Worm (Caenorhabditis elegans) whole organism, L4 larva: ENCODE measurements around the gene T05A8.11.

Source experiments
- aly-2 ChIP-seq: sonication (generic microtip); optimal IDR thresholded peaks from 2 replicates; lab custom pipeline; 2018; ENCODE audit warnings: missing biosample characterization, missing genetic modification characterization
- lin-13 ChIP-seq: fragments of 150-350 bp; optimal IDR thresholded peaks from 2 replicates; lab custom pipeline; 2014; ENCODE audit warnings: missing biosample characterization, missing genetic modification reagents, missing genetic modification characterization
- nhr-25 ChIP-seq: sonication (generic microtip); optimal IDR thresholded peaks from 2 replicates; lab custom pipeline; 2017; ENCODE audit warnings: missing genetic modification characterization, mild to moderate bottlenecking, missing compliant biosample characterization, antibody characterized with exemption, moderate library complexity, borderline replicate concordance; ENCODE audit not compliant: insufficient read depth
- nhr-28 ChIP-seq: fragments of 150-350 bp; optimal IDR thresholded peaks from 2 replicates; lab custom pipeline; 2014; ENCODE audit warnings: missing biosample characterization, missing genetic modification characterization
- nhr-77 ChIP-seq: fragments of 150-350 bp; optimal IDR thresholded peaks from 2 replicates; lab custom pipeline; 2014; ENCODE audit warnings: missing biosample characterization, missing genetic modification characterization
- rbr-2 ChIP-seq: sonication (generic microtip); optimal IDR thresholded peaks from 2 replicates; lab custom pipeline; 2016; ENCODE audit warnings: missing genotype, missing genetic modification characterization, missing compliant biosample characterization
- spr-3 ChIP-seq: fragments of 200-800 bp; sonication (Bioruptor generic); optimal IDR thresholded peaks from 2 replicates; lab custom pipeline; 2018; ENCODE audit warnings: mild to moderate bottlenecking, missing genetic modification characterization, missing compliant biosample characterization
- unc-62 ChIP-seq, 3 experiments: fragments of 150-350 bp in 1 of 3; sonication (generic microtip); optimal IDR thresholded peaks in 2 of 3; peaks in 1 of 3; 1 replicate in 1 of 3; 2 replicates in 2 of 3; lab custom pipeline; 2014 to 2017; ENCODE audit warnings: missing biosample characterization in 3 of 3, missing genetic modification characterization in 3 of 3, missing genetic modification reagents in 3 of 3, missing genotype in 1 of 3

ce11 chrII:2757954-2758353 is 32.5 kb upstream of the T05A8.11 start, which contains the start of gene F29A7.8:
- TF ChIP-seq nhr-77 (tag; lab: Kevin White, UChicago) (no peak), spr-3 (GFP tag; lab: Kevin White, UChicago) (no peak), lin-13 (GFP tag; lab: Kevin White, UChicago) (no peak), rbr-2 (tag; lab: Kevin White, UChicago) (no peak), nhr-28 (tag; lab: Kevin White, UChicago) (no peak), unc-62 (GFP tag; optimal IDR thresholded peaks at IDR 0.05 in 1 of 2; lab: Kevin White, UChicago) (no peak), unc-62 (tag; optimal IDR thresholded peaks at IDR 0.05; lab: Kevin White, UChicago) (no peak), nhr-25 (tag; lab: Kevin White, UChicago) (no peak), aly-2 (no peak)
